Worm (Caenorhabditis elegans) whole organism, L2 larva: Measurements from ENCODE around the gene C43H6.6.

ENCODE experiments used
- aly-2 ChIP-seq: fragments of 150-350 bp; optimal IDR thresholded peaks from 2 replicates; lab custom pipeline; 2014; ENCODE audit warnings: missing biosample characterization, missing genetic modification characterization
- ama-1 ChIP-seq: fragments of 150-350 bp; optimal IDR thresholded peaks from 2 replicates; lab custom pipeline; 2018; ENCODE audit warnings: inconsistent platforms
- ceh-82 ChIP-seq: fragments of 150-350 bp; optimal IDR thresholded peaks from 2 replicates; lab custom pipeline; 2014; ENCODE audit warnings: missing biosample characterization, missing genetic modification characterization
- fos-1 ChIP-seq: fragments of 150-350 bp; optimal IDR thresholded peaks from 2 replicates; lab custom pipeline; 2014; ENCODE audit warnings: missing biosample characterization, missing genetic modification characterization
- lin-39 ChIP-seq: fragments of 150-350 bp; optimal IDR thresholded peaks from 2 replicates; lab custom pipeline; 2014; ENCODE audit warnings: missing biosample characterization, missing genetic modification reagents, missing genetic modification characterization
- nhr-10 ChIP-seq: sonication (generic microtip); optimal IDR thresholded peaks from 2 replicates; lab custom pipeline; 2017; ENCODE audit warnings: missing biosample characterization, missing genetic modification characterization
- nhr-11 ChIP-seq: fragments of 150-350 bp; optimal IDR thresholded peaks from 2 replicates; lab custom pipeline; 2014; ENCODE audit warnings: missing biosample characterization, missing genetic modification characterization
- nhr-237 ChIP-seq: fragments of 150-350 bp; optimal IDR thresholded peaks from 2 replicates; lab custom pipeline; 2014; ENCODE audit warnings: missing biosample characterization, missing genetic modification characterization
- unc-62 ChIP-seq: fragments of 150-350 bp; optimal IDR thresholded peaks from 2 replicates; lab custom pipeline; 2014; ENCODE audit warnings: missing biosample characterization, missing genetic modification reagents, missing genetic modification characterization
- ztf-11 ChIP-seq: sonication (generic microtip); optimal IDR thresholded peaks from 2 replicates; lab custom pipeline; 2017; ENCODE audit warnings: missing biosample characterization, missing genetic modification characterization
- ztf-4 ChIP-seq: fragments of 150-350 bp; optimal IDR thresholded peaks from 2 replicates; lab custom pipeline; 2014; ENCODE audit warnings: missing biosample characterization, missing genetic modification characterization

ce11 chrX:2439309-2439708 is 44.2 kb downstream of the C43H6.6 start:
- TF ChIP-seq ztf-4, result no peak
- TF ChIP-seq unc-62 (GFP tag; lab: Kevin White, UChicago), result no peak
- no peak for TF ChIP-seq fos-1 (tag; lab: Kevin White, UChicago)
- no peak for TF ChIP-seq nhr-11 (tag; lab: Kevin White, UChicago)
- no peak for TF ChIP-seq ztf-11
- TF ChIP-seq ceh-82, result no peak
- TF ChIP-seq ama-1 (lab: Kevin White, UChicago), result no peak
- TF ChIP-seq lin-39 (tag; lab: Kevin White, UChicago), result no peak
- no peak for TF ChIP-seq nhr-10
- no peak for TF ChIP-seq aly-2
- TF ChIP-seq nhr-237 (tag; lab: Kevin White, UChicago), result no peak
